Worm (Caenorhabditis elegans) whole organism, L3 larva: ENCODE measurements around the gene prx-12.

Experiments used
- aly-2 ChIP-seq: fragments of 150-350 bp; optimal IDR thresholded peaks from 2 replicates; lab custom pipeline; 2014; ENCODE audit warnings: missing biosample characterization, missing genetic modification characterization
- ama-1 ChIP-seq: fragments of 150-350 bp; optimal IDR thresholded peaks from 2 replicates; lab custom pipeline; 2018
- ceh-16 ChIP-seq: sonication (generic microtip); optimal IDR thresholded peaks from 2 replicates; lab custom pipeline; 2017; ENCODE audit warnings: missing biosample characterization, missing genetic modification characterization
- daf-12 ChIP-seq: fragments of 150-350 bp; optimal IDR thresholded peaks from 2 replicates; lab custom pipeline; 2014; ENCODE audit warnings: missing biosample characterization, missing genetic modification reagents, missing genetic modification characterization
- egl-27 ChIP-seq: sonication (generic microtip); optimal IDR thresholded peaks from 4 replicates; lab custom pipeline; 2017; ENCODE audit warnings: missing biosample characterization, missing genetic modification reagents, missing genetic modification characterization
- egl-5 ChIP-seq: fragments of 150-350 bp; optimal IDR thresholded peaks from 2 replicates; lab custom pipeline; 2017; ENCODE audit warnings: missing biosample characterization, missing genetic modification reagents, missing genetic modification characterization, inconsistent platforms
- elt-1 ChIP-seq: fragments of 150-350 bp; optimal IDR thresholded peaks from 2 replicates; lab custom pipeline; 2014; ENCODE audit warnings: missing biosample characterization, missing genetic modification characterization
- elt-2 ChIP-seq: sonication (generic microtip); optimal IDR thresholded peaks from 2 replicates; lab custom pipeline; 2016; ENCODE audit warnings: missing genetic modification reagents, mild to moderate bottlenecking, missing genetic modification characterization, missing compliant biosample characterization
- elt-3 ChIP-seq, 3 experiments: fragments of 150-350 bp in 1 of 3; sonication (generic microtip) in 2 of 3; optimal IDR thresholded peaks; 2 replicates in 2 of 3; 4 replicates in 1 of 3; lab custom pipeline; 2014 to 2017; ENCODE audit warnings: missing biosample characterization in 3 of 3, missing genetic modification characterization in 3 of 3
- eor-1 ChIP-seq, 2 experiments: fragments of 150-350 bp; optimal IDR thresholded peaks; 2 replicates each; lab custom pipeline; 2014 to 2018; ENCODE audit warnings: missing biosample characterization in 2 of 2, missing genetic modification characterization in 2 of 2
- hmg-11 ChIP-seq: sonication (generic microtip); optimal IDR thresholded peaks from 2 replicates; lab custom pipeline; 2016; ENCODE audit warnings: missing genetic modification characterization, missing compliant biosample characterization
- jun-1 ChIP-seq: fragments of 150-350 bp; optimal IDR thresholded peaks from 2 replicates; lab custom pipeline; 2014; ENCODE audit warnings: missing biosample characterization, missing genetic modification reagents, missing genetic modification characterization
- lin-15B ChIP-seq: fragments of 150-350 bp; optimal IDR thresholded peaks from 2 replicates; lab custom pipeline; 2014; ENCODE audit warnings: missing biosample characterization, missing genetic modification characterization
- lin-39 ChIP-seq: fragments of 150-350 bp; optimal IDR thresholded peaks from 2 replicates; lab custom pipeline; 2018; ENCODE audit warnings: missing biosample characterization, missing genetic modification reagents, missing genetic modification characterization
- mdl-1 ChIP-seq: fragments of 150-350 bp; optimal IDR thresholded peaks from 2 replicates; lab custom pipeline; 2014; ENCODE audit warnings: missing biosample characterization, missing genetic modification characterization
- mml-1 ChIP-seq: fragments of 150-350 bp; sonication (generic microtip); optimal IDR thresholded peaks from 3 replicates; lab custom pipeline; 2014; ENCODE audit warnings: missing biosample characterization, missing genetic modification characterization
- nhr-23 ChIP-seq: fragments of 150-350 bp; optimal IDR thresholded peaks from 2 replicates; lab custom pipeline; 2014; ENCODE audit warnings: missing biosample characterization, missing genetic modification reagents, missing genetic modification characterization
- nhr-237 ChIP-seq: fragments of 150-350 bp; optimal IDR thresholded peaks from 2 replicates; lab custom pipeline; 2014; ENCODE audit warnings: missing biosample characterization, missing genetic modification characterization
- nhr-25 ChIP-seq: sonication (generic microtip); optimal IDR thresholded peaks from 2 replicates; lab custom pipeline; 2017; ENCODE audit warnings: missing biosample characterization, missing genetic modification characterization
- nhr-67 ChIP-seq: fragments of 150-350 bp; optimal IDR thresholded peaks from 2 replicates; lab custom pipeline; 2014; ENCODE audit warnings: missing biosample characterization, missing genetic modification characterization
- nhr-76 ChIP-seq: fragments of 150-350 bp; sonication (generic microtip); optimal IDR thresholded peaks from 5 replicates; lab custom pipeline; 2014; ENCODE audit warnings: missing biosample characterization, missing genetic modification characterization
- nhr-77 ChIP-seq: fragments of 150-350 bp; optimal IDR thresholded peaks from 2 replicates; lab custom pipeline; 2014; ENCODE audit warnings: missing biosample characterization, missing genetic modification characterization
- pha-4 ChIP-seq: fragments of 150-350 bp; optimal IDR thresholded peaks from 2 replicates; lab custom pipeline; 2014; ENCODE audit warnings: missing biosample characterization, missing genetic modification reagents, missing genetic modification characterization
- pqm-1 ChIP-seq: fragments of 150-350 bp; optimal IDR thresholded peaks from 2 replicates; lab custom pipeline; 2017; ENCODE audit warnings: missing biosample characterization, missing genetic modification characterization, inconsistent platforms
- sea-2 ChIP-seq: fragments of 150-350 bp; sonication (generic microtip); optimal IDR thresholded peaks from 4 replicates; lab custom pipeline; 2014; ENCODE audit warnings: missing biosample characterization, missing genetic modification reagents, missing genetic modification characterization
- snpc-4 ChIP-seq: fragments of 150-350 bp; optimal IDR thresholded peaks from 2 replicates; lab custom pipeline; 2014; ENCODE audit warnings: missing biosample characterization, missing genetic modification characterization
- tbx-2 ChIP-seq: sonication (generic microtip); optimal IDR thresholded peaks from 2 replicates; lab custom pipeline; 2016; ENCODE audit warnings: mild to moderate bottlenecking, missing genetic modification characterization, missing compliant biosample characterization
- unc-39 ChIP-seq: sonication (generic microtip); optimal IDR thresholded peaks from 4 replicates; lab custom pipeline; 2017; ENCODE audit warnings: missing biosample characterization, missing genetic modification characterization
- unc-62 ChIP-seq: fragments of 150-350 bp; sonication (generic microtip); optimal IDR thresholded peaks from 4 replicates; lab custom pipeline; 2014; ENCODE audit warnings: missing biosample characterization, missing genetic modification reagents, missing genetic modification characterization
- zag-1 ChIP-seq: fragments of 150-350 bp; optimal IDR thresholded peaks from 2 replicates; lab custom pipeline; 2014; ENCODE audit warnings: missing biosample characterization, missing genetic modification characterization

Gene prx-12

DNA sequence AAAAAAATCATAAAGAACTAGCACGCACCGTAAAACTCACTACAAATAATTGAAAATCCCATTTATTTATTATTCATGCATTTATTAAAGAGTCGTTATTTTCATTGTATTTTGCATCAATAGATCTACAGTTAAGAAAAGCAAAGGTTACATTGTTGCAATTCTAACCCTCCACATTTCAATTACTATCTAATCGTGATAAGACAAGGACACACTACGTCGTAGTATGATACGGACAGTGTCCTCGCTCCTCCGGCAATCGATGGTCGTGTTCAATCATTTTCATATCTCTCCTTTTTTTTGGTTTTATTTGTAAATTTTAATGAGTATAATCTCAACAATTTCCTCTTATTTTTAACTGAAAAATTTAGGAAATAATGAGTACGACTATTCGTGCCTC is at the start of gene prx-12:
Gene prx-12 (plus strand): TSS at position 371 of the 400 bp plus-strand sequence.
- TF ChIP-seq nhr-25 (peak; percentile 2), eor-1 (tag; optimal IDR thresholded peaks at IDR 0.05; lab: Kevin White, UChicago) (no peak), nhr-77 (no peak), unc-62 (GFP tag; lab: Kevin White, UChicago) (no peak), unc-39 (no peak), mdl-1 (tag; lab: Kevin White, UChicago) (no peak), elt-3 (tag; optimal IDR thresholded peaks at IDR 0.05; lab: Kevin White, UChicago) (peak in 1 of 3 experiments; percentile 9), pqm-1 (tag; lab: Kevin White, UChicago) (peak; percentile 61), aly-2 (no peak), hmg-11 (tag; lab: Kevin White, UChicago) (no peak), sea-2 (GFP tag; lab: Kevin White, UChicago) (no peak), zag-1 (tag; lab: Kevin White, UChicago) (no peak), elt-2 (tag; lab: Kevin White, UChicago) (peak; percentile 76), egl-27 (tag; lab: Kevin White, UChicago) (no peak)

DNA sequence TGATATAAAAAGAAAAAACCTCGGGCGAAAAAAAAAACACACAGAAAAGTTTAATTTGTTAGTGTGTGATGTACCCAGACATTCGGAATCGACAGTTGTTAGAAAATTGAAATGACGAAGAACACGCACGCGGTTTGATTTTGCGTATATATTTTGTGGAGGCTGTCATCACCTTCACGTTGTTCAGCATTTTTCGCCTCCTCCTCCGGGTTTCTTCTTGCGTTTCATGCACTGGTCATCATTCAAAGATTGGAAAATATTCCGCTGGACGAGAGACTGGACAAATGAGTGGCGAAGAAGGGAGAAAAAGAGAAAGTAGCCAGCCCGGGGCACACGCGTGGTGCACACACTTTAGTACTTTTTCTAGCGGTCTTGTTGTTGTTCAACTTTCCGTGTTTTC is 48.2 kb upstream of the prx-12 start:
- TF ChIP-seq lin-39 (tag; lab: Kevin White, UChicago) (peak; percentile 5), elt-2 (tag; lab: Kevin White, UChicago) (no peak), egl-5 (tag; lab: Kevin White, UChicago) (peak; percentile 7)

DNA sequence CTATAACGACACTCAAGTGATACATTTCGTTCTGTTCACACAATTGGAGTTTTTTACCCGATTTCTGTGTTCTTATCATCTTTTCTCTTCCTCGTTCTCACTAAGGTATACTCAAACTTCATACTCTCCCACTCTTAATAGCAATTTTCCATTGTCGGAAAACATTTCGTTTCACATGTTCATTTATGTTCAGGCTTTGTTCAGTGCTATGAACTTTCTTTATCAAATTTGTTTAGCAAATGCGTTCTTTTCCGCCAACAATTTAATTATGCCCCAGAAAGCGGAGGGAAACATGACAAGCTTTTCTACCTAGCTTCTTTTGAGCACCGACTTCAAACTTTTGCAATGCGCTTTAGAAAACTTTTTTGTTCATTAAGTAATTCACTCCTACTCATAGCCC is 47.6 kb upstream of the prx-12 start:
- TF ChIP-seq egl-27 (tag; lab: Kevin White, UChicago), result no peak
- peak; percentile 52 for TF ChIP-seq elt-2 (tag; lab: Kevin White, UChicago)
- no peak for TF ChIP-seq ama-1 (lab: Kevin White, UChicago)
- TF ChIP-seq nhr-237 (tag; lab: Kevin White, UChicago), result no peak
- no peak for TF ChIP-seq sea-2 (GFP tag; lab: Kevin White, UChicago)
- no peak for TF ChIP-seq unc-62 (GFP tag; lab: Kevin White, UChicago)
- TF ChIP-seq elt-1 (tag; lab: Kevin White, UChicago), result no peak
- no peak for TF ChIP-seq pha-4 (tag; lab: Kevin White, UChicago)

DNA sequence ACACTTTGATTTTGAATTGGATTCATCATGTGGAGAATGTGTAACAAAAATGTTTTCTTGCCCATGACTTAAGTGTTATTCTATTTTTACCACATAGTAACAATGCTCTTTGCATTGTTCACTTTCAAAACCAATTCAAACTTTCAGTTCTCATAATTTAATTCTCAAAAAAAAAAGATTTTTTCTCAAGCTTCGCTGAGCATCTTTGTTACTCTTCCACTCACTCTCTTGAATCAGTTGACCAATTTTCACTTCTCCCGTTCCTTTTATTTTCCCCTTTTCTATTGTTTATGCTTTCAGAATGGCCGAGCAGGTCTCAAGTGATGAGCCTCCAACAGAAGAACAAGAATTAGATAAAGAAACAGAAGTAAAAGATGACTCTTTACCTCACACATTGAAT is 46.9 kb upstream of the prx-12 start, which contains the start of gene oct-2:
Gene oct-2 (plus strand): TSS at position 301 of the 400 bp plus-strand sequence.
- TF ChIP-seq zag-1 (tag; lab: Kevin White, UChicago), result no peak

DNA sequence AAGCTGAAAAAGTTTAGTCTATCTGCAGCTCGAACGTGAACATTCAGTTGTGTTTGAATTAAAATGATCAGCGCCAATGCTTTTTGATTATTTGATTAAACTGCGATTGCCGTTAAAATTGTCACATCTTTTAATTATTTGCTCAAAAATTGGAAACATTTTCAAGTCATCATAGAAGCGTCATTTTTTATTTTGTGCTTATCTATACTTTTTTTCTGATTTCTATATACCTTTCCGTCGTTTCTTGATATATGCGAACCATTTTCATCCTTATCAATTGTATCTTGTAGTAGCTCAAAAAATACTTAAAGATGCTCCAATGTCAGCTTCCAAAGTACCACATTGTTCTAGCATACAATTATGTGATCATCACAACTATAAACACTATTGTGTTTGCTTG is 41.8 kb upstream of the prx-12 start:
- TF ChIP-seq snpc-4 (tag; lab: Kevin White, UChicago) (no peak), pqm-1 (tag; lab: Kevin White, UChicago) (peak; percentile 21), elt-2 (tag; lab: Kevin White, UChicago) (peak; percentile 91)

DNA sequence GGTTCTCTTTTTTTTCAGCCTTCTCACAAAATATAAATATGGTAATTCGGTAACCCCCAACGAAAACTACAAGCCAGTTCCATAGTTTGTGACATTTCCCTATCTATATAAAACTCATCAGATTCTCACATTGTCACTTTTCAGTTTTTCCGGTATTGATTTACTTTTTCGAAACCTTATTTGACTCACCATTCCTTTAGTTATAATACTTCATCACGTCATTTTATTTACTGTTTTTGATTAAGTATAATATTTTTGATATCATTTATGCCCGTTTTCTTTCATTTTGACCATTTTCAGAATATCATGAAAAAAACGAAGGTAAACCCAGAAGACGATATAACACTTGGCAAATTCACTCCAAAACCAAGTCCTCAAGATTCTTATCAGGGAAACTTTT is 41.2 kb upstream of the prx-12 start, which contains the start of gene pgp-3:
Gene pgp-3 (plus strand): TSS at position 301 of the 400 bp plus-strand sequence.
- TF ChIP-seq ama-1 (lab: Kevin White, UChicago) (no peak), daf-12 (no peak), mdl-1 (tag; lab: Kevin White, UChicago) (no peak), tbx-2 (tag; lab: Kevin White, UChicago) (no peak)
- TF ChIP-seq, all 47 proteins: peak for 0

DNA sequence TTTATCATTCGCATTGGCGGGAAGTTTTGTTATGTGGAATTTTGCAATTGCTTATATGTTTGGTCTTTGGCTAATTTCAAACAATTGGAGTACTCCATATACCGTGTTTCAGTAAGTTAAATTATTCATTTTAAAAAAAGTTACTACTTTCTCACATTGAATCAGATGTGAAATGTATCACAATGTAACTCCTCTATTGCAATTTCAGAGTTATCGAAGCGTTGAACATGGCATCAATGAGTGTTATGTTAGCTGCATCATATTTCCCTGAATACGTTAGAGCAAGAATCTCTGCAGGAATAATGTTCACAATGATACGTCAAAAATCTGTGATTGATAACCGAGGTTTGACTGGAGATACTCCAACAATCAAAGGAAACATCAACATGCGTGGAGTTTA is 37.2 kb upstream of the prx-12 start:
- TF ChIP-seq ceh-16 (tag; lab: Kevin White, UChicago) (no peak), ama-1 (lab: Kevin White, UChicago) (no peak), unc-39 (no peak), elt-3 (tag; optimal IDR thresholded peaks at IDR 0.05; lab: Kevin White, UChicago) (no peak), aly-2 (no peak), eor-1 (tag; optimal IDR thresholded peaks at IDR 0.05; lab: Kevin White, UChicago) (no peak), nhr-76 (tag; lab: Kevin White, UChicago) (no peak), sea-2 (GFP tag; lab: Kevin White, UChicago) (no peak), nhr-23 (tag; lab: Kevin White, UChicago) (no peak), nhr-25 (no peak), egl-5 (tag; lab: Kevin White, UChicago) (no peak)

DNA sequence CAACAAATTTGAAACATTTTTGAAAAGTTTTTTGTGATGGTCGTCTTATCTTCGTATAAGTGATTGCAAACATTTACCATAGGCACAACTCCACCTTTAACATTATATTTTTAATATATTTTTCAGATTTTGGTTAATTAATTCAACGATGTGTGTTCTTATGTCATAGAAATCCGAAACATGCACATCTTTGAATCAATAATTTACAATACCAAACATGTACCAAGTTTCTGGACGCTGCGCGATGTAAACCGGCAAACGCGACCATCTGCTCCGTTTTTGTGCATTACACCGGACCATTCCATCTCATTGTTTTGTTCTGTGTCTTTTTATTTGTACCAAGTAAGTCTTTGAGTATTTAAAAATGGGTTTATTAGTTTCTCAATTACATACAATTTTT is 35.6 kb upstream of the prx-12 start, which contains the start of gene pgp-4:
Gene pgp-4 (plus strand): TSS at position 301 of the 400 bp plus-strand sequence.
- TF ChIP-seq mml-1 (no peak), tbx-2 (tag; lab: Kevin White, UChicago) (no peak), elt-2 (tag; lab: Kevin White, UChicago) (no peak), lin-15B (no peak), nhr-67 (no peak), eor-1 (tag; optimal IDR thresholded peaks at IDR 0.05; lab: Kevin White, UChicago) (no peak), lin-39 (tag; lab: Kevin White, UChicago) (no peak), nhr-76 (tag; lab: Kevin White, UChicago) (no peak), jun-1 (no peak)
